Fruit fly (Drosophila melanogaster) whole organism, embryonic: ENCODE measurements around the gene Lmpt.

ENCODE experiments used
- ATbp ChIP-seq: fragments of 200-800 bp; sonication (Bioruptor generic); optimal IDR thresholded peaks from 2 replicates; lab custom pipeline; 2017; ENCODE audit warnings: missing biosample characterization, mild to moderate bottlenecking, missing genetic modification characterization, missing genetic modification reagents
- Asciz ChIP-seq: fragments of 200-800 bp; sonication (Bioruptor generic); optimal IDR thresholded peaks from 2 replicates; lab custom pipeline; 2017; ENCODE audit warnings: missing biosample characterization, mild to moderate bottlenecking, missing genetic modification characterization, missing genetic modification reagents
- BtbVII ChIP-seq: fragments of 200-800 bp; sonication (Bioruptor generic); optimal IDR thresholded peaks from 3 replicates; lab custom pipeline; 2017; ENCODE audit warnings: missing biosample characterization, mild to moderate bottlenecking, missing genetic modification characterization
- CG10431 ChIP-seq: fragments of 200-800 bp; sonication (Bioruptor generic); optimal IDR thresholded peaks from 3 replicates; lab custom pipeline; 2018; ENCODE audit warnings: missing biosample characterization, mild to moderate bottlenecking, missing genetic modification characterization
- CG10565 ChIP-seq: fragments of 200-800 bp; sonication (Bioruptor generic); optimal IDR thresholded peaks from 3 replicates; lab custom pipeline; 2016; ENCODE audit warnings: missing biosample characterization, mild to moderate bottlenecking, missing genetic modification characterization
- CG10979 ChIP-seq: fragments of 200-800 bp; sonication (Bioruptor generic); optimal IDR thresholded peaks from 2 replicates; lab custom pipeline; 2018; ENCODE audit warnings: missing biosample characterization, mild to moderate bottlenecking, missing genetic modification characterization, moderate library complexity
- CG12219 ChIP-seq: fragments of 200-800 bp; sonication (Bioruptor generic); optimal IDR thresholded peaks from 3 replicates; lab custom pipeline; 2018; ENCODE audit warnings: missing biosample characterization, mild to moderate bottlenecking, missing genetic modification characterization
- CG13123 ChIP-seq: fragments of 200-800 bp; sonication (Bioruptor generic); optimal IDR thresholded peaks from 2 replicates; lab custom pipeline; 2016; ENCODE audit warnings: missing biosample characterization, missing genetic modification characterization
- CG15514 ChIP-seq: fragments of 200-800 bp; sonication (Bioruptor generic); optimal IDR thresholded peaks from 3 replicates; lab custom pipeline; 2017; ENCODE audit warnings: missing biosample characterization, missing genetic modification characterization, mild to moderate bottlenecking, moderate library complexity, missing genetic modification reagents
- CG17359 ChIP-seq: fragments of 200-800 bp; sonication (Bioruptor generic); optimal IDR thresholded peaks from 3 replicates; lab custom pipeline; 2018; ENCODE audit warnings: missing biosample characterization, mild to moderate bottlenecking, missing genetic modification characterization, moderate library complexity
- CG2202 ChIP-seq: fragments of 200-800 bp; sonication (Bioruptor generic); optimal IDR thresholded peaks from 2 replicates; lab custom pipeline; 2018; ENCODE audit warnings: missing biosample characterization, mild to moderate bottlenecking, missing genetic modification characterization
- CG2678 ChIP-seq: fragments of 200-800 bp; sonication (Bioruptor generic); optimal IDR thresholded peaks from 3 replicates; lab custom pipeline; 2019; ENCODE audit warnings: missing biosample characterization, mild to moderate bottlenecking, missing genetic modification characterization, moderate library complexity
- CG31441 ChIP-seq: fragments of 200-800 bp; sonication (Bioruptor generic); IDR thresholded peaks from 2 replicates; pipeline ENCODE4 v1.3.6; 2022; ENCODE audit warnings: missing biosample characterization, missing genetic modification characterization
- CG32772 ChIP-seq: fragments of 200-800 bp; sonication (Bioruptor generic); IDR thresholded peaks from 2 replicates; pipeline ENCODE4 v1.3.6; 2022; ENCODE audit warnings: missing biosample characterization, missing genetic modification characterization
- CG4707 ChIP-seq: fragments of 200-800 bp; sonication (Bioruptor generic); optimal IDR thresholded peaks from 2 replicates; lab custom pipeline; 2018; ENCODE audit warnings: missing biosample characterization, mild to moderate bottlenecking, missing genetic modification characterization, moderate library complexity
- CG8359 ChIP-seq: fragments of 200-800 bp; sonication (Bioruptor generic); optimal IDR thresholded peaks from 2 replicates; lab custom pipeline; 2017; ENCODE audit warnings: missing biosample characterization, mild to moderate bottlenecking, missing genetic modification characterization, borderline replicate concordance
- CG9727 ChIP-seq: fragments of 200-800 bp; sonication (Bioruptor generic); optimal IDR thresholded peaks from 3 replicates; lab custom pipeline; 2017; ENCODE audit warnings: missing biosample characterization, mild to moderate bottlenecking, missing genetic modification characterization
- CHES-1-like ChIP-seq: fragments of 200-800 bp; sonication (Bioruptor generic); optimal IDR thresholded peaks from 2 replicates; lab custom pipeline; 2016; ENCODE audit warnings: missing biosample characterization, missing genetic modification characterization
- Dip3 ChIP-seq: fragments of 200-800 bp; sonication (Bioruptor generic); optimal IDR thresholded peaks from 3 replicates; lab custom pipeline; 2016; ENCODE audit warnings: missing biosample characterization, missing genetic modification characterization
- Drgx ChIP-seq: fragments of 200-800 bp; sonication (Bioruptor generic); IDR thresholded peaks from 2 replicates; pipeline ENCODE4 v1.3.6; 2022; ENCODE audit warnings: missing biosample characterization, missing genetic modification characterization
- Fer3 ChIP-seq: fragments of 200-800 bp; sonication (Bioruptor generic); optimal IDR thresholded peaks from 2 replicates; lab custom pipeline; 2018; ENCODE audit warnings: missing biosample characterization, mild to moderate bottlenecking, missing genetic modification characterization, moderate library complexity
- H2.0 ChIP-seq: fragments of 200-800 bp; sonication (Bioruptor generic); IDR thresholded peaks from 2 replicates; pipeline ENCODE4 v1.3.6; 2022; ENCODE audit warnings: missing biosample characterization, missing genetic modification characterization
- HHEX ChIP-seq: fragments of 200-800 bp; sonication (Bioruptor generic); optimal IDR thresholded peaks from 3 replicates; lab custom pipeline; 2017; ENCODE audit warnings: missing biosample characterization, mild to moderate bottlenecking, missing genetic modification characterization, missing genetic modification reagents
- Hmx ChIP-seq: fragments of 200-800 bp; sonication (Bioruptor generic); optimal IDR thresholded peaks from 2 replicates; lab custom pipeline; 2016; ENCODE audit warnings: missing biosample characterization, missing genetic modification characterization
- MTF-1 ChIP-seq: fragments of 200-800 bp; sonication (Bioruptor generic); optimal IDR thresholded peaks from 2 replicates; lab custom pipeline; 2018; ENCODE audit warnings: missing biosample characterization, mild to moderate bottlenecking, missing genetic modification characterization, borderline replicate concordance
- Ptx1 ChIP-seq: fragments of 200-800 bp; sonication (Bioruptor generic); IDR thresholded peaks from 2 replicates; pipeline ENCODE4 v1.3.6; 2022; ENCODE audit warnings: missing biosample characterization, missing genetic modification characterization
- Side ChIP-seq: fragments of 200-800 bp; sonication (Bioruptor generic); optimal IDR thresholded peaks from 2 replicates; lab custom pipeline; 2016; ENCODE audit warnings: missing biosample characterization, missing genetic modification characterization
- Sin3A ChIP-seq: fragments of >200 bp; optimal IDR thresholded peaks from 2 replicates; lab custom pipeline; 2018
- Sox102F ChIP-seq: fragments of 200-800 bp; sonication (Bioruptor generic); optimal IDR thresholded peaks from 2 replicates; lab custom pipeline; 2018; ENCODE audit warnings: missing biosample characterization, mild to moderate bottlenecking, missing genetic modification characterization, moderate library complexity
- bsh ChIP-seq, 2 experiments: fragments of 200-800 bp; sonication (Bioruptor generic); optimal IDR thresholded peaks; 2 replicates each; lab custom pipeline; 2017 to 2018; ENCODE audit warnings: mild to moderate bottlenecking in 2 of 2, missing biosample characterization in 2 of 2, missing genetic modification characterization in 2 of 2, moderate library complexity in 1 of 2
- dmrt99B ChIP-seq: fragments of 200-800 bp; sonication (Bioruptor generic); optimal IDR thresholded peaks from 2 replicates; lab custom pipeline; 2018; ENCODE audit warnings: missing biosample characterization, mild to moderate bottlenecking, missing genetic modification characterization, moderate library complexity
- fd96Cb ChIP-seq: fragments of 200-800 bp; sonication (Bioruptor generic); optimal IDR thresholded peaks from 2 replicates; lab custom pipeline; 2018; ENCODE audit warnings: missing biosample characterization, mild to moderate bottlenecking, missing genetic modification characterization, moderate library complexity
- gem ChIP-seq: fragments of 200-800 bp; sonication (Bioruptor generic); optimal IDR thresholded peaks from 2 replicates; lab custom pipeline; 2019; ENCODE audit warnings: missing biosample characterization, mild to moderate bottlenecking, missing genetic modification characterization, moderate library complexity
- gfzf ChIP-seq: fragments of 200-800 bp; sonication (Bioruptor generic); optimal IDR thresholded peaks from 2 replicates; lab custom pipeline; 2016; ENCODE audit warnings: missing biosample characterization, mild to moderate bottlenecking, missing genetic modification characterization, moderate library complexity
- grn ChIP-seq: fragments of 200-800 bp; sonication (Bioruptor generic); optimal IDR thresholded peaks from 3 replicates; lab custom pipeline; 2017; ENCODE audit warnings: missing biosample characterization, missing genetic modification characterization
- klu ChIP-seq: fragments of 200-800 bp; sonication (Bioruptor generic); IDR thresholded peaks from 2 replicates; pipeline ENCODE4 v1.3.6; 2022; ENCODE audit warnings: missing biosample characterization, missing genetic modification characterization
- lab ChIP-seq: fragments of 200-800 bp; sonication (Bioruptor generic); optimal IDR thresholded peaks from 3 replicates; lab custom pipeline; 2017; ENCODE audit warnings: missing biosample characterization, missing genetic modification characterization, mild to moderate bottlenecking, moderate library complexity, missing genetic modification reagents
- lmd ChIP-seq: fragments of 200-800 bp; sonication (Bioruptor generic); IDR thresholded peaks from 2 replicates; pipeline ENCODE4 v1.3.6; 2022; ENCODE audit warnings: missing biosample characterization, missing genetic modification characterization
- phol ChIP-seq: fragments of 200-800 bp; sonication (Bioruptor generic); optimal IDR thresholded peaks from 3 replicates; lab custom pipeline; 2018; ENCODE audit warnings: missing biosample characterization, mild to moderate bottlenecking, missing genetic modification characterization, moderate library complexity
- row ChIP-seq: fragments of 200-800 bp; sonication (Bioruptor generic); IDR thresholded peaks from 3 replicates; pipeline ENCODE4 v1.3.6; 2022; ENCODE audit warnings: missing biosample characterization, missing genetic modification characterization
- sens ChIP-seq: fragments of 200-800 bp; sonication (Bioruptor generic); peaks from one replicate; lab custom pipeline; 2016; ENCODE audit warnings: missing biosample characterization, missing genetic modification characterization
- tna ChIP-seq: fragments of 200-800 bp; sonication (Bioruptor generic); IDR thresholded peaks from 2 replicates; pipeline ENCODE4 v1.3.6; 2022; ENCODE audit warnings: missing biosample characterization, missing genetic modification characterization; ENCODE audit not compliant: partially characterized antibody
- trh ChIP-seq: fragments of 200-800 bp; sonication (Bioruptor generic); optimal IDR thresholded peaks from 2 replicates; lab custom pipeline; 2016; ENCODE audit warnings: missing biosample characterization, missing genetic modification characterization
- unc-4 ChIP-seq: fragments of 200-800 bp; sonication (Bioruptor generic); IDR thresholded peaks from 2 replicates; pipeline ENCODE4 v1.3.6; 2022; ENCODE audit warnings: missing biosample characterization, missing genetic modification characterization; ENCODE audit not compliant: partially characterized antibody
- zfh1 ChIP-seq: fragments of 200-800 bp; sonication (Bioruptor generic); IDR thresholded peaks from 3 replicates; pipeline ENCODE4 v1.3.6; 2022; ENCODE audit warnings: missing biosample characterization, missing genetic modification characterization

The Lmpt gene

DNA sequence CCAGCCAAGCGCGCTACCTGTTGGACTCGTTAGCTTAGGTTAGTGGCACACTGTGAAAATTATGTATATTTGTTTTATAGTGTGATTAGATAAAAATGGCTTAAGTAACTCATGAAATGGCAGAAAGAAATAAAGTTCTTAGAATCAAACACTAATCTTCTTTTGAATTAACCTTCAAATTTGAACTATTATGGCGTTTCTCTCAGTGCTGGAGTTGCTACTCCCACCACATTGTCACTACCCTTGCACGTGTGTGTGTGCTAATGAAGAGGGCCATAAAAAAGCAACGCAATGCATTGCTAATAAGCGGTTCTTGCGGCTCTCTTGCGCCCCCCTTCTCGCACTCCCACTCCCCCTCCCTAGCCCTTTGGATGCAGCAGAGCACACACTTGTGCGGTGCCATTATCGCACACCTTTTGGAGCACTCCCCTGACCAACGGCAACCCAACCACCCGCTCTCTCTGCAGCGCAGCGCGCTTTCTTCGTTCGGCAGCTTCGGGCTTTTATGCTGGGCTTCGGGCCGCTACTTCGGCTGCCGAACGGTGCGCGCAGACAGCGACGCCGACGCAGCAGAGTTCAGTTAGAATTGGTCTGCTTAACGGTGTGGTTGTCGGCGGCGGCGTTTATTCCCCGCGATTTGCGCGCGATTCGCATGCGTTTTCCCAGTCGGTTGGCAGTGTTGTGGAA is 25.7 kb downstream of the Lmpt start (continued):
- TF ChIP-seq MTF-1 (GFP tag; lab: Kevin White, UChicago) (peak; percentile 80), CG9727 (GFP tag; lab: Kevin White, UChicago) (peak; percentile 85), Side (GFP tag; lab: Kevin White, UChicago) (peak; percentile 86), CG2202 (peak; percentile 90), CG12219 (GFP tag; lab: Kevin White, UChicago) (peak; percentile 88), klu (GFP tag; lab: Robert Waterston, UW) (peak; percentile 79), Hmx (GFP tag; lab: Kevin White, UChicago) (peak; percentile 13), ATbp (GFP tag; lab: Kevin White, UChicago) (peak; percentile 96), CG13123 (peak; percentile 84), CG10565 (GFP tag; lab: Kevin White, UChicago) (peak; percentile 43), CHES-1-like (GFP tag; lab: Kevin White, UChicago) (peak; percentile 80), tna (GFP tag; lab: Robert Waterston, UW) (peak; percentile 49; the same call in 1 of the 2 replicates), Asciz (GFP tag; lab: Kevin White, UChicago) (peak; percentile 93), gfzf (GFP tag; lab: Kevin White, UChicago) (no peak), CG15514 (peak; percentile 52), BtbVII (GFP tag; lab: Kevin White, UChicago) (peak; percentile 73), Fer3 (tag; lab: Kevin White, UChicago) (peak; percentile 83), Ptx1 (GFP tag; lab: Robert Waterston, UW) (peak; percentile 94), CG10431 (peak; percentile 74), H2.0 (GFP tag; lab: Robert Waterston, UW) (peak; percentile 93)
- TF ChIP-seq, all 482 proteins: peak for 417

DNA sequence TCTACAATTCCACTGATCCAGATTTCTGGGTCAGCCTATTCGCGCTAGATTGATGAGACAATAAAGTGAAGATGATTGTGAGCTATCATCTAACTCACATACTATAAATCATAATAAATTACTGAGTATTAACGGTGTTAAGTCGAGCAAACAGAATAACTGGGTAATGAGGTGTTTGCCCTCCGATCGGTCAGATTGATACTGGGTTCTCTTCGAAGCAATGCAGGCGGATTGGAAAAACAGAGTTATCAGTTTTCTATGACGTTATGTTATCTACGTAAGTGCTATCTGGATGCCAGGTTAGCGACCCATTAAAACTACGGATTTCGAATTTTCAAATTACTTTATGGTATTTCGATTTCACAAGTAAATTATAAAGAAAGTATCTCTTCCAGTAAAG is 26.8 kb downstream of the Lmpt start:
- TF ChIP-seq grn (peak; percentile 61), Asciz (GFP tag; lab: Kevin White, UChicago) (peak; percentile 16), sens (peak; percentile 74), lab (GFP tag; lab: Kevin White, UChicago) (peak; percentile 56), CG4707 (GFP tag; lab: Kevin White, UChicago) (no peak), Sin3A (lab: Kevin White, UChicago) (no peak)
- TF ChIP-seq, all 482 proteins: peak for 4

DNA sequence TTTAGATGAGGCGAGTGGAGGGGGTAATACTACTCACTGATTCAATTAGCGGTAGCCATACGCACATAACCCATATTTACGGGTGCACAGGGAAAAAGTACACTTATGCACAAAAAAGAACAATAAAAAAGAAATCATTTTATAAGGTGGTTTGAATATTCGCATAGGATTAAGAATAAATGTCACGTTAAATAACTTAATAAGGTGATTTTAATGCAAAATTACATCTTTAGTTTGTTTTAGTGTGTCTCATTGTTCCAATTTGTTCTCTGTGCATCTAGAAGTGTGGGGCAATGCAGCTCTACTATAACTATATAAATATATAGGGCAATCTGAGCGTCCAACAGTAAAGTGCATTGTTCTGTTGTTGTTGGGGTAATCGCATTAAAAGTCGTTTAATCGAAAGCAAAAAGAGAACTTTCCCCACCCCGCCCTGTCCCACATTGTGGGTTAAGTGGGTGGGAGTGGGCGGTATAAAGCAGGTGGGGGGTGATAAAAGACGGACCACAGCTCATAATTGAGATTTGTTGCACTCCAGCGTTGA is 27.7 kb downstream of the Lmpt start:
- TF ChIP-seq HHEX (GFP tag; lab: Kevin White, UChicago) (no peak), CG2678 (peak; percentile 21), CG17359 (tag; lab: Kevin White, UChicago) (peak; percentile 30), Drgx (GFP tag; lab: Robert Waterston, UW) (peak; percentile 63; the same call in 1 of the 2 replicates), unc-4 (GFP tag; lab: Robert Waterston, UW) (no peak), CG10979 (tag; lab: Kevin White, UChicago) (peak; percentile 14), fd96Cb (tag; lab: Kevin White, UChicago) (peak; percentile 24), Ptx1 (GFP tag; lab: Robert Waterston, UW) (0 out of 2 replicates have a peak, but pooled peaks have one; percentile 9), bsh (GFP tag; optimal IDR thresholded peaks at IDR 0.05; lab: Kevin White, UChicago) (peak in 1 of 2 experiments; percentile 58), CG31441 (GFP tag; lab: Robert Waterston, UW) (0 out of 2 replicates have a peak, but pooled peaks have one; percentile 14), phol (tag; lab: Kevin White, UChicago) (peak; percentile 14), dmrt99B (tag; lab: Kevin White, UChicago) (peak; percentile 35), trh (GFP tag; lab: Kevin White, UChicago) (no peak), CG32772 (GFP tag; lab: Robert Waterston, UW) (0 out of 2 replicates have a peak, but pooled peaks have one; percentile 18), Sox102F (GFP tag; lab: Kevin White, UChicago) (peak; percentile 37), lmd (GFP tag; lab: Robert Waterston, UW) (no peak), CG8359 (GFP tag; lab: Kevin White, UChicago) (peak; percentile 6), gem (tag; lab: Kevin White, UChicago) (peak; percentile 35), row (GFP tag; lab: Robert Waterston, UW) (0 out of 3 replicates have a peak, but pooled peaks have one; percentile 16), Dip3 (GFP tag; lab: Kevin White, UChicago) (no peak), zfh1 (peak; percentile 26; the same call in 1 of the 3 replicates)
